Fruit fly (Drosophila melanogaster) whole organism, wandering third instar larva: ENCODE measurements around the gene Gfat2.

Experiments
- Abd-B ChIP-seq: fragments of >200 bp; optimal IDR thresholded peaks from 2 replicates; lab custom pipeline; 2017; ENCODE audit warnings: missing biosample characterization, missing genetic modification characterization
- CG9705 ChIP-seq: fragments of 200-800 bp; sonication (Bioruptor generic); optimal IDR thresholded peaks from 2 replicates; lab custom pipeline; 2018; ENCODE audit warnings: missing biosample characterization, mild to moderate bottlenecking, missing genetic modification characterization
- Dfd ChIP-seq: fragments of >200 bp; optimal IDR thresholded peaks from 2 replicates; lab custom pipeline; 2017; ENCODE audit warnings: missing biosample characterization, missing genetic modification characterization
- Hr83 ChIP-seq: fragments of 200-300 bp; sonication (Bioruptor generic); optimal IDR thresholded peaks from 2 replicates; lab custom pipeline; 2016; ENCODE audit warnings: missing biosample characterization, mild to moderate bottlenecking, missing genetic modification characterization, moderate library complexity; ENCODE audit not compliant: poor library complexity, severe bottlenecking
- OdsH ChIP-seq: fragments of 200-800 bp; sonication (Bioruptor generic); optimal IDR thresholded peaks from 2 replicates; lab custom pipeline; 2016; ENCODE audit warnings: missing biosample characterization, mild to moderate bottlenecking, missing genetic modification characterization
- Sp1 ChIP-seq: fragments of 200-800 bp; sonication (Bioruptor generic); optimal IDR thresholded peaks from 3 replicates; lab custom pipeline; 2019; ENCODE audit warnings: missing biosample characterization, mild to moderate bottlenecking, missing genetic modification characterization, moderate library complexity
- br ChIP-seq: fragments of 200-800 bp; sonication (Bioruptor generic); optimal IDR thresholded peaks from 2 replicates; lab custom pipeline; 2016; ENCODE audit warnings: missing biosample characterization, missing genetic modification characterization
- dmrt93B ChIP-seq: fragments of 200-800 bp; sonication (Bioruptor generic); optimal IDR thresholded peaks from 2 replicates; lab custom pipeline; 2018; ENCODE audit warnings: missing biosample characterization, mild to moderate bottlenecking, missing genetic modification characterization
- h ChIP-seq: fragments of 200-800 bp; sonication (Bioruptor generic); optimal IDR thresholded peaks from 3 replicates; lab custom pipeline; 2016; ENCODE audit warnings: missing biosample characterization, mild to moderate bottlenecking, missing genetic modification characterization
- psq ChIP-seq: fragments of 200-800 bp; sonication (Bioruptor generic); optimal IDR thresholded peaks from 3 replicates; lab custom pipeline; 2017; ENCODE audit warnings: missing biosample characterization, mild to moderate bottlenecking, missing genetic modification characterization, moderate library complexity
- sage ChIP-seq: fragments of 200-800 bp; sonication (Bioruptor generic); optimal IDR thresholded peaks from 2 replicates; lab custom pipeline; 2016; ENCODE audit warnings: missing biosample characterization, mild to moderate bottlenecking, missing genetic modification characterization

- TF ChIP-seq OdsH, result no peak
- no peak for TF ChIP-seq Hr83 (GFP tag; lab: Kevin White, UChicago)
- no peak for TF ChIP-seq psq (GFP tag; lab: Kevin White, UChicago)
- no peak for TF ChIP-seq br (GFP tag; lab: Kevin White, UChicago)
- no peak for TF ChIP-seq Dfd (GFP tag; lab: Kevin White, UChicago)
- TF ChIP-seq dmrt93B (GFP tag; lab: Kevin White, UChicago), result no peak
- no peak for TF ChIP-seq CG9705 (GFP tag; lab: Kevin White, UChicago)
- no peak for TF ChIP-seq Sp1 (GFP tag; lab: Kevin White, UChicago)
- TF ChIP-seq Abd-B (GFP tag; lab: Kevin White, UChicago), result no peak
- TF ChIP-seq h (GFP tag; lab: Kevin White, UChicago), result no peak
- no peak for TF ChIP-seq sage (GFP tag; lab: Kevin White, UChicago)
Measured at dm6 chr3R:28324834-28325233, 14.7 kb downstream of the Gfat2 start.
